Fruit fly (Drosophila melanogaster) whole organism, embryonic: ENCODE data around the gene IntS14.

Experiments
- CG10366 ChIP-seq: fragments of 200-800 bp; sonication (Bioruptor generic); IDR thresholded peaks from 2 replicates; pipeline ENCODE4 v1.3.6; 2022; ENCODE audit warnings: missing biosample characterization, missing genetic modification characterization
- CG12219 ChIP-seq: fragments of 200-800 bp; sonication (Bioruptor generic); optimal IDR thresholded peaks from 3 replicates; lab custom pipeline; 2018; ENCODE audit warnings: missing biosample characterization, mild to moderate bottlenecking, missing genetic modification characterization
- CG1233 ChIP-seq: fragments of 200-800 bp; sonication (Bioruptor generic); optimal IDR thresholded peaks from 4 replicates; lab custom pipeline; 2018; ENCODE audit warnings: missing biosample characterization, mild to moderate bottlenecking, missing genetic modification characterization
- CG1603 ChIP-seq: fragments of 200-800 bp; sonication (Bioruptor generic); optimal IDR thresholded peaks from 2 replicates; lab custom pipeline; 2019; ENCODE audit warnings: missing biosample characterization, mild to moderate bottlenecking, missing genetic modification characterization, moderate library complexity
- CG16815 ChIP-seq: fragments of 200-800 bp; sonication (Bioruptor generic); optimal IDR thresholded peaks from 3 replicates; lab custom pipeline; 2017; ENCODE audit warnings: missing biosample characterization, mild to moderate bottlenecking, missing genetic modification characterization
- CG17328 ChIP-seq: fragments of 200-800 bp; sonication (Bioruptor generic); IDR thresholded peaks from 2 replicates; pipeline ENCODE4 v1.3.6; 2022; ENCODE audit warnings: missing biosample characterization, missing genetic modification characterization
- CG17361 ChIP-seq: fragments of 200-800 bp; sonication (Bioruptor generic); IDR thresholded peaks from 3 replicates; pipeline ENCODE4 v1.3.6; 2022; ENCODE audit warnings: missing biosample characterization, missing genetic modification characterization
- CG1792 ChIP-seq: fragments of 200-800 bp; sonication (Bioruptor generic); optimal IDR thresholded peaks from 2 replicates; lab custom pipeline; 2016; ENCODE audit warnings: missing biosample characterization, missing genetic modification characterization
- CG31388 ChIP-seq: fragments of 200-800 bp; sonication (Bioruptor generic); optimal IDR thresholded peaks from 2 replicates; lab custom pipeline; 2016; ENCODE audit warnings: missing biosample characterization, missing genetic modification characterization
- CG32772 ChIP-seq: fragments of 200-800 bp; sonication (Bioruptor generic); IDR thresholded peaks from 2 replicates; pipeline ENCODE4 v1.3.6; 2022; ENCODE audit warnings: missing biosample characterization, missing genetic modification characterization
- CG3838 ChIP-seq: fragments of 200-800 bp; sonication (Bioruptor generic); optimal IDR thresholded peaks from 3 replicates; lab custom pipeline; 2016; ENCODE audit warnings: missing biosample characterization, missing genetic modification characterization
- CG6683 ChIP-seq: fragments of 200-800 bp; sonication (Bioruptor generic); optimal IDR thresholded peaks from 2 replicates; lab custom pipeline; 2017; ENCODE audit warnings: missing biosample characterization, mild to moderate bottlenecking, missing genetic modification characterization, missing genetic modification reagents
- CG7357 ChIP-seq: fragments of 200-800 bp; sonication (Bioruptor generic); IDR thresholded peaks from 3 replicates; pipeline ENCODE4 v1.3.6; 2022; ENCODE audit warnings: missing biosample characterization, missing genetic modification characterization
- CG7928 ChIP-seq: fragments of 200-800 bp; sonication (Bioruptor generic); optimal IDR thresholded peaks from 2 replicates; lab custom pipeline; 2017; ENCODE audit warnings: missing biosample characterization, mild to moderate bottlenecking, missing genetic modification characterization
- CG8388 ChIP-seq: fragments of 200-800 bp; sonication (Bioruptor generic); optimal IDR thresholded peaks from 2 replicates; lab custom pipeline; 2019; ENCODE audit warnings: missing biosample characterization, mild to moderate bottlenecking, missing genetic modification characterization, moderate library complexity
- CG8924 ChIP-seq: fragments of 200-800 bp; optimal IDR thresholded peaks from 3 replicates; lab custom pipeline; 2019; ENCODE audit warnings: missing biosample characterization, mild to moderate bottlenecking, missing genetic modification characterization, moderate library complexity
- CG9727 ChIP-seq: fragments of 200-800 bp; sonication (Bioruptor generic); optimal IDR thresholded peaks from 3 replicates; lab custom pipeline; 2017; ENCODE audit warnings: missing biosample characterization, mild to moderate bottlenecking, missing genetic modification characterization
- CHES-1-like ChIP-seq: fragments of 200-800 bp; sonication (Bioruptor generic); optimal IDR thresholded peaks from 2 replicates; lab custom pipeline; 2016; ENCODE audit warnings: missing biosample characterization, missing genetic modification characterization
- CTCF ChIP-seq: fragments of 200-800 bp; sonication (Bioruptor generic); optimal IDR thresholded peaks from 2 replicates; lab custom pipeline; 2017; ENCODE audit warnings: missing biosample characterization, mild to moderate bottlenecking, missing genetic modification characterization, moderate library complexity
- Hmr ChIP-seq: fragments of 200-800 bp; sonication (Bioruptor generic); optimal IDR thresholded peaks from 3 replicates; lab custom pipeline; 2017; ENCODE audit warnings: mild to moderate bottlenecking, missing biosample characterization, missing genetic modification reagents, missing genetic modification characterization
- Hsf ChIP-seq: fragments of 200-800 bp; sonication (Bioruptor generic); optimal IDR thresholded peaks from 3 replicates; lab custom pipeline; 2016; ENCODE audit warnings: missing biosample characterization, missing genetic modification characterization
- MBD-R2 ChIP-seq: fragments of 200-800 bp; sonication (Bioruptor generic); IDR thresholded peaks from 2 replicates; pipeline ENCODE4 v1.3.6; 2022; ENCODE audit warnings: missing biosample characterization, missing genetic modification characterization
- NFAT ChIP-seq: fragments of 200-800 bp; sonication (Bioruptor generic); IDR thresholded peaks from 2 replicates; pipeline ENCODE4 v1.3.6; 2022; ENCODE audit warnings: missing biosample characterization, missing genetic modification characterization
- Oli ChIP-seq: fragments of 200-800 bp; sonication (Bioruptor generic); optimal IDR thresholded peaks from 2 replicates; lab custom pipeline; 2018; ENCODE audit warnings: missing biosample characterization, mild to moderate bottlenecking, missing genetic modification characterization, moderate library complexity
- PHDP ChIP-seq: fragments of 200-800 bp; sonication (Bioruptor generic); optimal IDR thresholded peaks from 3 replicates; lab custom pipeline; 2018; ENCODE audit warnings: missing biosample characterization, mild to moderate bottlenecking, missing genetic modification characterization, moderate library complexity
- Sry-β ChIP-seq: fragments of 200-800 bp; sonication (Bioruptor generic); optimal IDR thresholded peaks from 2 replicates; lab custom pipeline; 2018; ENCODE audit warnings: missing biosample characterization, mild to moderate bottlenecking, missing genetic modification characterization, moderate library complexity
- Tbp ChIP-seq: fragments of >200 bp; optimal IDR thresholded peaks from 2 replicates; lab custom pipeline; 2018; ENCODE audit warnings: missing biosample characterization, missing genetic modification characterization
- Xbp1 ChIP-seq: fragments of 200-800 bp; sonication (Bioruptor generic); optimal IDR thresholded peaks from 3 replicates; lab custom pipeline; 2016; ENCODE audit warnings: missing biosample characterization, mild to moderate bottlenecking, missing genetic modification characterization
- Xrp1 ChIP-seq: fragments of 200-800 bp; sonication (Bioruptor generic); IDR thresholded peaks from 2 replicates; pipeline ENCODE4 v1.3.6; 2022; ENCODE audit warnings: missing biosample characterization, missing genetic modification characterization
- bsh ChIP-seq, 2 experiments: fragments of 200-800 bp; sonication (Bioruptor generic); optimal IDR thresholded peaks; 2 replicates each; lab custom pipeline; 2017 to 2018; ENCODE audit warnings: mild to moderate bottlenecking in 2 of 2, missing biosample characterization in 2 of 2, missing genetic modification characterization in 2 of 2, moderate library complexity in 1 of 2
- chinmo ChIP-seq: fragments of 200-800 bp; sonication (Bioruptor generic); IDR thresholded peaks from 4 replicates; pipeline ENCODE4 v1.3.6; 2022; ENCODE audit warnings: missing biosample characterization, missing genetic modification characterization; ENCODE audit not compliant: partially characterized antibody
- croc ChIP-seq: fragments of 200-800 bp; sonication (Bioruptor generic); conservative IDR thresholded peaks from 3 replicates; pipeline ENCODE4 v1.3.6; 2022; ENCODE audit warnings: missing biosample characterization, missing genetic modification characterization
- en ChIP-seq: fragments of 200-800 bp; sonication (Bioruptor generic); optimal IDR thresholded peaks from 2 replicates; lab custom pipeline; 2016; ENCODE audit warnings: missing biosample characterization, missing genetic modification characterization
- fd102C ChIP-seq: fragments of 200-800 bp; sonication (Bioruptor generic); optimal IDR thresholded peaks from 2 replicates; lab custom pipeline; 2018; ENCODE audit warnings: missing biosample characterization, mild to moderate bottlenecking, missing genetic modification characterization, moderate library complexity
- fd64A ChIP-seq: fragments of 200-800 bp; sonication (Bioruptor generic); optimal IDR thresholded peaks from 3 replicates; lab custom pipeline; 2018; ENCODE audit warnings: missing biosample characterization, mild to moderate bottlenecking, missing genetic modification characterization
- gfzf ChIP-seq: fragments of 200-800 bp; sonication (Bioruptor generic); optimal IDR thresholded peaks from 2 replicates; lab custom pipeline; 2016; ENCODE audit warnings: missing biosample characterization, mild to moderate bottlenecking, missing genetic modification characterization, moderate library complexity
- grau ChIP-seq: fragments of 200-800 bp; optimal IDR thresholded peaks from 3 replicates; lab custom pipeline; 2019; ENCODE audit warnings: missing biosample characterization, mild to moderate bottlenecking, missing genetic modification characterization, moderate library complexity
- gro ChIP-seq: fragments of 200-800 bp; sonication (Bioruptor generic); optimal IDR thresholded peaks from 2 replicates; lab custom pipeline; 2016; ENCODE audit warnings: missing biosample characterization, missing genetic modification characterization
- jing ChIP-seq: fragments of 200-800 bp; sonication (Bioruptor generic); optimal IDR thresholded peaks from 2 replicates; lab custom pipeline; 2018; ENCODE audit warnings: missing biosample characterization, mild to moderate bottlenecking, missing genetic modification characterization
- jumu ChIP-seq: fragments of 200-800 bp; sonication (Bioruptor generic); optimal IDR thresholded peaks from 3 replicates; lab custom pipeline; 2016; ENCODE audit warnings: missing biosample characterization, missing genetic modification characterization
- nmo ChIP-seq: fragments of 200-800 bp; sonication (Bioruptor generic); optimal IDR thresholded peaks from 2 replicates; lab custom pipeline; 2018; ENCODE audit warnings: missing biosample characterization, mild to moderate bottlenecking, missing genetic modification characterization, moderate library complexity
- pum ChIP-seq: fragments of 200-800 bp; sonication (Bioruptor generic); optimal IDR thresholded peaks from 2 replicates; lab custom pipeline; 2016; ENCODE audit warnings: missing biosample characterization, missing genetic modification characterization
- sima ChIP-seq: fragments of 200-800 bp; sonication (Bioruptor generic); optimal IDR thresholded peaks from 2 replicates; lab custom pipeline; 2016; ENCODE audit warnings: missing biosample characterization, missing genetic modification characterization
- slbo ChIP-seq: fragments of 200-800 bp; sonication (Bioruptor generic); IDR thresholded peaks from 2 replicates; pipeline ENCODE4 v1.3.6; 2022; ENCODE audit warnings: missing biosample characterization, missing genetic modification characterization
- slou ChIP-seq: fragments of 200-800 bp; sonication (Bioruptor generic); optimal IDR thresholded peaks from 3 replicates; lab custom pipeline; 2016; ENCODE audit warnings: missing biosample characterization, missing genetic modification characterization
- ttk ChIP-seq: fragments of 200-800 bp; sonication (Bioruptor generic); IDR thresholded peaks from 2 replicates; pipeline ENCODE4 v2.1.2; 2022; ENCODE audit warnings: missing biosample characterization, missing genetic modification characterization
- twi ChIP-seq: fragments of 200-800 bp; optimal IDR thresholded peaks from 2 replicates; lab custom pipeline; 2019; ENCODE audit warnings: missing biosample characterization, mild to moderate bottlenecking, missing genetic modification characterization, moderate library complexity
- vfl ChIP-seq: fragments of 200-800 bp; sonication (Bioruptor generic); optimal IDR thresholded peaks from 2 replicates; lab custom pipeline; 2016; ENCODE audit warnings: missing biosample characterization, missing genetic modification characterization
- zen2 ChIP-seq: fragments of 200-800 bp; sonication (Bioruptor generic); IDR thresholded peaks from 3 replicates; pipeline ENCODE4 v1.3.6; 2022; ENCODE audit warnings: missing biosample characterization, missing genetic modification characterization; ENCODE audit not compliant: partially characterized antibody

The IntS14 gene

dm6 chr2L:1144371-1145360 is 19.6 kb upstream of the IntS14 start (continued):
- TF ChIP-seq CG8388 (GFP tag; lab: Kevin White, UChicago) (peak; percentile 58), CG1233 (GFP tag; lab: Kevin White, UChicago) (peak; percentile 43), MBD-R2 (GFP tag; lab: Robert Waterston, UW) (no peak; the same call in 1 of the 2 replicates), CG9727 (GFP tag; lab: Kevin White, UChicago) (peak; percentile 31), gro (GFP tag; lab: Kevin White, UChicago) (peak; percentile 38), fd102C (GFP tag; lab: Kevin White, UChicago) (no peak), Oli (tag; lab: Kevin White, UChicago) (peak; percentile 68), gfzf (GFP tag; lab: Kevin White, UChicago) (no peak), Xrp1 (GFP tag; lab: Robert Waterston, UW) (peak; percentile 63), CG17328 (no peak; the same call in 1 of the 2 replicates), CG1792 (GFP tag; lab: Kevin White, UChicago) (no peak), CG31388 (GFP tag; lab: Kevin White, UChicago) (no peak), nmo (GFP tag; lab: Kevin White, UChicago) (peak; percentile 78), CG17361 (GFP tag; lab: Robert Waterston, UW) (peak; percentile 51; the same call in 2 of the 3 replicates), pum (peak; percentile 10), twi (tag; lab: Kevin White, UChicago) (peak; percentile 9), chinmo (no peak), bsh (GFP tag; optimal IDR thresholded peaks at IDR 0.05; lab: Kevin White, UChicago) (peak; percentile 7 to 71), ttk (GFP tag; lab: Robert Waterston, UW) (no peak), CG10366 (peak; percentile 29), CG7357 (GFP tag; lab: Robert Waterston, UW) (peak; percentile 37; the same call in 1 of the 3 replicates), CG8924 (tag; lab: Kevin White, UChicago) (peak; percentile 58), Hsf (GFP tag; lab: Kevin White, UChicago) (peak; percentile 59), CG16815 (GFP tag; lab: Kevin White, UChicago) (peak; percentile 30), slou (no peak), zen2 (GFP tag; lab: Robert Waterston, UW) (no peak), CG1603 (tag; lab: Kevin White, UChicago) (peak; percentile 78), CG32772 (GFP tag; lab: Robert Waterston, UW) (0 out of 2 replicates have a peak, but pooled peaks have one; percentile 12), vfl (no peak), Xbp1 (GFP tag; lab: Kevin White, UChicago) (peak; percentile 56), sima (no peak), croc (GFP tag; lab: Robert Waterston, UW) (peak; percentile 21; the same call in 2 of the 3 replicates), Tbp (no peak), PHDP (tag; lab: Kevin White, UChicago) (peak; percentile 63), CHES-1-like (GFP tag; lab: Kevin White, UChicago) (peak; percentile 21), CTCF (GFP tag; lab: Kevin White, UChicago) (peak; percentile 16), Sry-β (GFP tag; lab: Kevin White, UChicago) (no peak), Hmr (peak; percentile 53), en (GFP tag; lab: Kevin White, UChicago) (no peak), CG12219 (GFP tag; lab: Kevin White, UChicago) (peak; percentile 51), slbo (GFP tag; lab: Robert Waterston, UW) (peak; percentile 60), CG3838 (GFP tag; lab: Kevin White, UChicago) (no peak), NFAT (GFP tag; lab: Robert Waterston, UW) (no peak), jumu (GFP tag; lab: Kevin White, UChicago) (no peak), grau (peak; percentile 71), CG7928 (GFP tag; lab: Kevin White, UChicago) (no peak), jing (GFP tag; lab: Kevin White, UChicago) (peak; percentile 28), CG6683 (no peak), fd64A (GFP tag; lab: Kevin White, UChicago) (peak; percentile 12)
